Worm (Caenorhabditis elegans): ENCODE data around the gene F59B10.4.

The F59B10.4 gene

DNA sequence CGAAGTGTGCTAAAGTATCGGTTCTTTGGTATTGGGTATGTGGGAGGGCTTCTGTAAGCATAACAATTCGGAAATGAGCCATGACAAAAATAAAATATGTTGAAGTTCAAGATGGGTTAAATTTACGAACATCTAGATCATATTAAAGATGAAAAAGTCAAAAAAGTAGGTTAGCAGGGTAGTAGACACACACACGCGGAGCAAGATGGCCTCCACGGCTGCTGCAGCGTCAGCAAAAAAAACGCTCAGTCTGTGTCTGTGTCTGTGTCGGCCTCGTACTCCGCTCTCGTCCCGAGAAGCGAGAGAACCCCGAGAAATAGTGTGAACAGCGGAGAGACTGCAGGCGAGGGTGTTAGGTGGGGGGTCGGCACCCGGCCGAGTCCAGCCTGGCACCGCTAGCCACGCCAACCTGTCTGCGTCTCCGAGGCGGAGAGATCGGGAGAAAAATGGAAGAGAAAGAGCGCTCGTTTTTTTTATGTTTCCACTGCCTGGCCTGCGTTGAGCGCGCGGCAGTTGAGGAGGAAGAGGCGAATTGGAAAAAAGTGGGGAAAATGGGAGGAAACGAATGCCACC, 16.3 kb downstream of the F59B10.4 start, which contains the start of gene myrf-1 (continued):
- TF ChIP-seq sdz-38 (tag; optimal IDR thresholded peaks at IDR 0.05) (no peak), lsl-1 (GFP tag; optimal IDR thresholded peaks at IDR 0.05) (no peak), nhr-90 (tag; optimal IDR thresholded peaks at IDR 0.05) (peak; percentile 18), B0261.1 (tag; optimal IDR thresholded peaks at IDR 0.05) (no peak), repo-1 (tag; optimal IDR thresholded peaks at IDR 0.05) (peak; percentile 47), pha-4 (tag; optimal IDR thresholded peaks at IDR 0.05) (no peak), attf-5 (GFP tag; optimal IDR thresholded peaks at IDR 0.05) (peak; percentile 87), nfya-2 (GFP tag; IDR thresholded peaks at IDR 0.05) (no peak), C06A6.2 (GFP tag; conservative IDR thresholded peaks at IDR 0.05) (peak; percentile 45), attf-3 (GFP tag; conservative IDR thresholded peaks at IDR 0.05) (0 out of 2 replicates have a peak, but pooled peaks have one; percentile 17), F37B4.10 (GFP tag; IDR thresholded peaks at IDR 0.05) (no peak), Y53F4B.3 (GFP tag; IDR thresholded peaks at IDR 0.05) (no peak), lag-1 (GFP tag; IDR thresholded peaks at IDR 0.05) (no peak), ztf-22 (GFP tag; optimal IDR thresholded peaks at IDR 0.05) (no peak), nhr-120 (GFP tag; IDR thresholded peaks at IDR 0.05) (no peak), dpff-1 (tag; optimal IDR thresholded peaks at IDR 0.05) (no peak), D2030.7 (GFP tag; IDR thresholded peaks at IDR 0.05) (no peak), madf-8 (GFP tag; conservative IDR thresholded peaks at IDR 0.05) (no peak)

DNA sequence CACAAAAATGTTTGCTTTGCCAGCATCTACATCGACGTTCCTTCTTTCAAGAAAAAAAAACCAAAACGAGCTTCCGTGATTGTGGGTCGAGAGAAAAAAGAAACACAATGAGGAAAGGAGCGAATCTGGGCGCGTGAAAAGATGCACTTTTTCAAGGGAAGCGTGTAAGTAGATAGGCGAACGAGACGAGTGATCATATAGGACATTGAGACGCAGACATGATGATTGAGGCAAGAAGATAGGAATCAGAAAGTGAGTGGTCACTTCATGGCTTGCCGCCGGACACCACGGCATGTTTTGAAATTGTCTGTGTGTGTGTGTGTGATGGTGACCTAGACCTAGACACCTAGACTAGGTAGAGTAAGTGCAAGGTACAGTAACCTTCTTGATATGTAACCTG, 17.3 kb downstream of the F59B10.4 start:
- TF ChIP-seq nhr-80 (tag; optimal IDR thresholded peaks at IDR 0.05) (peak; percentile 17), C17E4.6 (GFP tag; IDR thresholded peaks at IDR 0.05) (no peak), zfh-2 (GFP tag; conservative IDR thresholded peaks at IDR 0.05) (0 out of 2 replicates have a peak, but pooled peaks have one; percentile 17), hmg-1.2 (GFP tag; IDR thresholded peaks at IDR 0.05) (peak; percentile 68; the same call in 1 of the 2 replicates), let-607 (tag; optimal IDR thresholded peaks at IDR 0.05) (no peak), nfya-2 (GFP tag; IDR thresholded peaks at IDR 0.05) (no peak), zim-3 (tag; optimal IDR thresholded peaks at IDR 0.05) (no peak), attf-6 (GFP tag; IDR thresholded peaks at IDR 0.05) (no peak), madf-8 (GFP tag; conservative IDR thresholded peaks at IDR 0.05) (no peak)

DNA sequence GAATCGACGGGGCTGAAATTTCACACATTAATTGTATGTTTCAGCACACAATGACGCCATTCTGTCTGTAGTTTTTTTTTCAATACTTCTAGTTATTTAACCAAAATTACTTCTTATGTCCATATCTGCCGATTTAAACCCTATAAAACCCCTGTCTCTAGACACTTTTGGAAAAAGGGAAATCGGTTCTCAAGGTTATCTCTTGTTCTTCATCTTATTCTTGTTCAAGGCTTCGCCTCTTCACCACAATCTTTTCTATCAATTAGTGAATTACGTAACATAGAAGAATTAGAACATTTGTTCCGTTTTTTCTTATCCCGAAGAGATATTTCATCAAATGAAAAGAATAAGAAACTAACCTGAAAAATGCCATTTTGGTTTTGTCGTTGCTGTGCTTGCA, 18.2 kb downstream of the F59B10.4 start:
- TF ChIP-seq C17E4.6 (GFP tag; IDR thresholded peaks at IDR 0.05) (no peak), ztf-22 (GFP tag; optimal IDR thresholded peaks at IDR 0.05) (no peak), ztf-28 (GFP tag; IDR thresholded peaks at IDR 0.05) (no peak), mes-4 (tag; optimal IDR thresholded peaks at IDR 0.05) (no peak), Y79H2A.3 (GFP tag; conservative IDR thresholded peaks at IDR 0.05) (no peak), F39B2.1 (GFP tag; IDR thresholded peaks at IDR 0.05) (no peak), B0336.3 (GFP tag; IDR thresholded peaks at IDR 0.05) (no peak), dox-1 (GFP tag; IDR thresholded peaks at IDR 0.05) (no peak)

DNA sequence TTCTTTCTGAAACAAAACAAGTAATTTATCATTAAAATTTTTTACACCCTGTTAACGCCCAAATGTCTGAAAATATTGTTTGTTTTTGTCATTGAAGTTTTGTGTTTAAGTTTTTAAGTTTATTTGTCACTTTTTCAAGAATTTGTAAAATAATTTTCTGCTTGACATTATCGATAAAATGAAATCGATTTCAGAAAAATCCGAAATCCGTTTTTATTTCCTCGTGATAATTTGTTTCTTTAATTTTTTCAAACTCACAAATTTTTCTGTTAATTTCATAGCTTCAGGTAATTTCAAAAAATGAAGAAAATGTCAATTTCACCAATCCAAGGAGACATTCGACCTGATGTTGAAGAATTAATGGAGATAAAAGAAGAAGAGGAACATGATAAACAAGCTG, 23.0 kb downstream of the F59B10.4 start, which contains the start of gene ZK666.12:
ZK666.12 (plus strand) TSS at position 301 of the 400 bp plus-strand sequence.
- TF ChIP-seq nhr-179 (tag; optimal IDR thresholded peaks at IDR 0.05) = no peak
- no peak for TF ChIP-seq mel-28 (tag; optimal IDR thresholded peaks at IDR 0.05; ENCODE audit: borderline replicate concordance)
- no peak for TF ChIP-seq chd-7 (tag; optimal IDR thresholded peaks at IDR 0.05)
- no peak for TF ChIP-seq nfya-2 (GFP tag; IDR thresholded peaks at IDR 0.05)
